Fruit fly (Drosophila melanogaster): ENCODE results near the gene CstF50.

Gene CstF50

dm6 chr3R:31725486-31726227 lies 11.1 kb downstream of the CstF50 start:
- TF ChIP-seq usp (GFP tag; optimal IDR thresholded peaks at IDR 0.05) (no peak), EcR (GFP tag; optimal IDR thresholded peaks at IDR 0.05) (no peak), CG8478 (optimal IDR thresholded peaks at IDR 0.05) (no peak), pan (optimal IDR thresholded peaks at IDR 0.05) (no peak), psq (optimal IDR thresholded peaks at IDR 0.05) (no peak), Dll (optimal IDR thresholded peaks at IDR 0.05) (peak; percentile 32)

dm6 chr3R:31724580-31725320 lies 12.0 kb downstream of the CstF50 start:
- no peak for TF ChIP-seq usp (GFP tag; optimal IDR thresholded peaks at IDR 0.05)
- peak in 1 of 2 experiments; percentile 52 for TF ChIP-seq EcR (GFP tag; optimal IDR thresholded peaks at IDR 0.05)
- TF ChIP-seq psq (optimal IDR thresholded peaks at IDR 0.05) = no peak
- no peak for TF ChIP-seq pan (optimal IDR thresholded peaks at IDR 0.05)
- TF ChIP-seq Dll (optimal IDR thresholded peaks at IDR 0.05) = peak; percentile 91

- no peak for TF ChIP-seq CG8478 (optimal IDR thresholded peaks at IDR 0.05)
- no peak for TF ChIP-seq pan (optimal IDR thresholded peaks at IDR 0.05)
- TF ChIP-seq EcR (GFP tag; optimal IDR thresholded peaks at IDR 0.05) = no peak
- no peak for TF ChIP-seq psq (optimal IDR thresholded peaks at IDR 0.05)
- TF ChIP-seq usp (GFP tag; optimal IDR thresholded peaks at IDR 0.05) = no peak
- TF ChIP-seq Dll (optimal IDR thresholded peaks at IDR 0.05) = no peak
Observed at dm6 chr3R:31724136-31724535, 12.6 kb downstream of the CstF50 start.

- TF ChIP-seq usp (GFP tag; optimal IDR thresholded peaks at IDR 0.05) (no peak), pan (optimal IDR thresholded peaks at IDR 0.05) (no peak), Dll (optimal IDR thresholded peaks at IDR 0.05) (no peak), CG8478 (optimal IDR thresholded peaks at IDR 0.05) (no peak), psq (optimal IDR thresholded peaks at IDR 0.05) (no peak), EcR (GFP tag; optimal IDR thresholded peaks at IDR 0.05) (no peak)
Observed at dm6 chr3R:31723206-31723933, 13.4 kb downstream of the CstF50 start.

- TF ChIP-seq Dll (optimal IDR thresholded peaks at IDR 0.05) (no peak), psq (optimal IDR thresholded peaks at IDR 0.05) (no peak), pan (optimal IDR thresholded peaks at IDR 0.05) (no peak), EcR (GFP tag; optimal IDR thresholded peaks at IDR 0.05) (no peak)
Observed at dm6 chr3R:31721958-31722357, 14.8 kb downstream of the CstF50 start.

- TF ChIP-seq Dll (optimal IDR thresholded peaks at IDR 0.05) (no peak), CG8478 (optimal IDR thresholded peaks at IDR 0.05) (no peak), usp (GFP tag; optimal IDR thresholded peaks at IDR 0.05) (no peak), psq (optimal IDR thresholded peaks at IDR 0.05) (no peak), EcR (GFP tag; optimal IDR thresholded peaks at IDR 0.05) (no peak), pan (optimal IDR thresholded peaks at IDR 0.05) (no peak)
Observed at dm6 chr3R:31721466-31721865, 15.3 kb downstream of the CstF50 start.

dm6 chr3R:31720112-31720511 lies 16.7 kb downstream of the CstF50 start:
- TF ChIP-seq CG8478 (optimal IDR thresholded peaks at IDR 0.05) (no peak), EcR (GFP tag; optimal IDR thresholded peaks at IDR 0.05) (no peak), pan (optimal IDR thresholded peaks at IDR 0.05) (no peak), psq (optimal IDR thresholded peaks at IDR 0.05) (no peak), usp (GFP tag; optimal IDR thresholded peaks at IDR 0.05) (no peak), Dll (optimal IDR thresholded peaks at IDR 0.05) (no peak)

dm6 chr3R:31719497-31719896 lies 17.3 kb downstream of the CstF50 start:
- TF ChIP-seq CG8478 (optimal IDR thresholded peaks at IDR 0.05) (no peak), EcR (GFP tag; optimal IDR thresholded peaks at IDR 0.05) (no peak), psq (optimal IDR thresholded peaks at IDR 0.05) (no peak), Dll (optimal IDR thresholded peaks at IDR 0.05) (no peak), usp (GFP tag; optimal IDR thresholded peaks at IDR 0.05) (no peak), pan (optimal IDR thresholded peaks at IDR 0.05) (no peak)

dm6 chr3R:31718967-31719366 lies 17.8 kb downstream of the CstF50 start:
- TF ChIP-seq Dll (optimal IDR thresholded peaks at IDR 0.05) (no peak), EcR (GFP tag; optimal IDR thresholded peaks at IDR 0.05) (no peak), usp (GFP tag; optimal IDR thresholded peaks at IDR 0.05) (no peak), CG8478 (optimal IDR thresholded peaks at IDR 0.05) (no peak), pan (optimal IDR thresholded peaks at IDR 0.05) (no peak), psq (optimal IDR thresholded peaks at IDR 0.05) (no peak)

- TF ChIP-seq EcR (GFP tag; optimal IDR thresholded peaks at IDR 0.05) (no peak), CG8478 (optimal IDR thresholded peaks at IDR 0.05) (no peak), usp (GFP tag; optimal IDR thresholded peaks at IDR 0.05) (no peak), pan (optimal IDR thresholded peaks at IDR 0.05) (peak; percentile 82), psq (optimal IDR thresholded peaks at IDR 0.05) (no peak), Dll (optimal IDR thresholded peaks at IDR 0.05) (no peak)
Observed at dm6 chr3R:31718168-31718565, 18.6 kb downstream of the CstF50 start.

- TF ChIP-seq Dll (optimal IDR thresholded peaks at IDR 0.05) (no peak), EcR (GFP tag; optimal IDR thresholded peaks at IDR 0.05) (no peak), usp (GFP tag; optimal IDR thresholded peaks at IDR 0.05) (no peak), CG8478 (optimal IDR thresholded peaks at IDR 0.05) (no peak), psq (optimal IDR thresholded peaks at IDR 0.05) (no peak), pan (optimal IDR thresholded peaks at IDR 0.05) (no peak)
Observed at dm6 chr3R:31717299-31718167, 19.2 kb downstream of the CstF50 start.
